Worm (Caenorhabditis elegans): ENCODE results near the gene cutl-1.

cutl-1 gene

DNA sequence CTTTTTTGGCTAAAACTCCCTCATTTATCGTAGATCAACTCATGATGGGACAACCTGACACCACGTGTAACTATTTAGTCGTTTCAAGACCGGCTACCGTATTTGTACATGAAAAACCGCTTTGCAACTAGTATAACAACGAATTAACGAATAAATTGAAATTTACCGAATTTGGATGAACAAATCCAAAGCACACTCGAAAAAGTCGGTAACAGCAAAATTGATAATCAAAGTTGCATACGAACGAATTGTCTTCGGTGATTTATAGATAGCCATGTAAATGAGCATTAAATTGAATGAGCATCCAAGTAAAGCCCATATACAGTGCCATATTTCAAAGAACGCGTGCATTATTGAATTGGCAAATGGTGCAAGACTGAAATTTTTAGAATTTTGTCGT lies 26.4 kb upstream of the cutl-1 start, which contains the start of gene srd-17:
srd-17 (minus strand) TSS at position 351 of the 400 bp plus-strand sequence.
- no peak for TF ChIP-seq nhr-120 (GFP tag; IDR thresholded peaks at IDR 0.05)
- TF ChIP-seq ets-4 (GFP tag; optimal IDR thresholded peaks at IDR 0.05), result no peak
- TF ChIP-seq ama-1 (optimal IDR thresholded peaks at IDR 0.05), result no peak
- no peak for TF ChIP-seq ama-1 (GFP tag; optimal IDR thresholded peaks at IDR 0.05)
- TF ChIP-seq ztf-6 (GFP tag; IDR thresholded peaks at IDR 0.05), result no peak
- no peak for TF ChIP-seq C06A6.2 (GFP tag; conservative IDR thresholded peaks at IDR 0.05)
- TF ChIP-seq bed-1 (GFP tag; IDR thresholded peaks at IDR 0.05), result no peak
- no peak for TF ChIP-seq lin-26 (GFP tag; IDR thresholded peaks at IDR 0.05)
- TF ChIP-seq dox-1 (GFP tag; IDR thresholded peaks at IDR 0.05), result no peak

DNA sequence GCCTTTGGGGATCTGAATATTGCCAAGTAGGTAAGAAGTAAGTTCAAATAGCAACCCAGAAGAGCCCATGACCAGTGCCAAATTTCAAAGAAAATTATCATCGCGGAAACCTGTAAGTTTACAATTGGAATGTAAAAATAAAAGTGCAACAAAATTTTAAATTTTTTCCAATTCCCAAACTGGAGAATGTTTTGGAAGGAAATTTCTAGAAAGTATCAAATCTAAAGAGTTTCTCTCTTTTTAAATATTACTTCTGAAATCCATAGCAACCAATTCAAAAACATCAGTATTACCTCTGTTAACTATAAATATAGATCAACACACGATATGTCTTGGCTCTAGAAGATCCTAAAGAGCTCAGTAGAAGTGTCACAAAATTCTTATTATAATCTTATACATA lies 22.7 kb upstream of the cutl-1 start, which contains the start of gene srd-19:
srd-19 (minus strand) TSS at position 101 of the 400 bp plus-strand sequence.
- TF ChIP-seq ceh-100 (GFP tag; IDR thresholded peaks at IDR 0.05) (no peak), nfya-1 (tag; optimal IDR thresholded peaks at IDR 0.05; ENCODE audit: borderline replicate concordance, insufficient read depth) (no peak), xnd-1 (tag; optimal IDR thresholded peaks at IDR 0.05) (no peak), zfh-2 (GFP tag; conservative IDR thresholded peaks at IDR 0.05) (no peak), F10E7.11 (tag; optimal IDR thresholded peaks at IDR 0.05) (no peak), Y67H2A.10 (GFP tag; conservative IDR thresholded peaks at IDR 0.05) (no peak)

- TF ChIP-seq B0336.3 (GFP tag; IDR thresholded peaks at IDR 0.05), result no peak
- no peak for TF ChIP-seq attf-6 (GFP tag; IDR thresholded peaks at IDR 0.05)
- no peak for TF ChIP-seq Y53G8AR.9 (GFP tag; conservative IDR thresholded peaks at IDR 0.05)
- no peak for TF ChIP-seq ztf-22 (GFP tag; optimal IDR thresholded peaks at IDR 0.05)
- TF ChIP-seq somi-1 (GFP tag; optimal IDR thresholded peaks at IDR 0.05), result no peak
- no peak for TF ChIP-seq nhr-120 (GFP tag; IDR thresholded peaks at IDR 0.05)
- TF ChIP-seq mxl-1 (tag; optimal IDR thresholded peaks at IDR 0.05), result no peak
- no peak for TF ChIP-seq F10E7.11 (tag; optimal IDR thresholded peaks at IDR 0.05)
- TF ChIP-seq egrh-3 (GFP tag; IDR thresholded peaks at IDR 0.05), result no peak
- no peak for TF ChIP-seq madf-3 (GFP tag; IDR thresholded peaks at IDR 0.05)
- TF ChIP-seq zim-3 (tag; optimal IDR thresholded peaks at IDR 0.05), result no peak
- TF ChIP-seq repo-1 (tag; optimal IDR thresholded peaks at IDR 0.05), result no peak
- TF ChIP-seq egl-44 (GFP tag; IDR thresholded peaks at IDR 0.05), result no peak
- TF ChIP-seq ztf-25 (GFP tag; IDR thresholded peaks at IDR 0.05), result no peak
- TF ChIP-seq bed-1 (GFP tag; IDR thresholded peaks at IDR 0.05), result no peak
- TF ChIP-seq unc-62 (GFP tag; optimal IDR thresholded peaks at IDR 0.05), result no peak
- TF ChIP-seq madf-10 (tag; optimal IDR thresholded peaks at IDR 0.05), result no peak
- TF ChIP-seq T26A5.8 (tag; optimal IDR thresholded peaks at IDR 0.05), result no peak
Measured at ce11 chrV:13427378-13427777, 21.5 kb upstream of the cutl-1 start.

DNA sequence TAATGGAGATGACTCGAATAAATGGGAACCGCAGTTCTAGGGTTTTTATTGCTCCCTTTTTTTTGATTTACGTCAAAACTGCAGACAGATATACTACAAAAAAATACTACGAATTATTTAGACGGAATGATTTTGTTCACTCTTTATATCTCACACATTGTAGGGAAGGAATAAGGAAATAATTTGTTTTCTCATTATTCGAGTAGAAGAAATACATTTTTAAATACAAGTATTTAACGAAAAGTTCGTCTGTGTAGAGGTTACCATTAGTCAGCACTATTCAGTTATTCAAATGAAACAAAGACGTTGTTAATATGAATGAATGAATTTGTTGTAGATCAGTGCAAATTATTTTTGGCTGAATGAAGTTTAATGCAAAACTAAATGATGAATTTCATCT lies 20.9 kb upstream of the cutl-1 start, which contains the start of gene srd-18:
srd-18 (minus strand) TSS at position 101 of the 400 bp plus-strand sequence.
- TF ChIP-seq B0035.1 (tag; optimal IDR thresholded peaks at IDR 0.05), result no peak
- no peak for TF ChIP-seq ztf-18 (tag; optimal IDR thresholded peaks at IDR 0.05)
- TF ChIP-seq hmg-1.2 (GFP tag; IDR thresholded peaks at IDR 0.05), result no peak

DNA sequence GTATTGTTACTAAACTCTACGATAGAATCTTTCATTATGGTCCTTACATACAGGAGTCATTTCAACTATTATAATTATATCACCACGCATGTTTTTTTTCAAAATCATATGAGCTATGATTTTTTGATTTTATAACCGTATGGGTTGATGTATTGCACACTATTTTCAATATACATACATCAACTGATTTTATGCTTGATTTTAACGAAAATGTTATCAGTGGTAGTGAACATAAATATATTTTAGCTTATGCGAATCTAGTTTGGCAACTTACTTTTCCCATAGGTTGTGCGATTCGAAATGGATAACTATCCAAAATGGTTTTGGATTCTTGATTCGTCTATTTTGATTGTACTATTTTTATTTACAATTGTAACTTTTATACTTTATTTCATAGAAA lies 17.7 kb upstream of the cutl-1 start, which contains the start of gene srv-10:
srv-10 (plus strand) TSS at position 301 of the 400 bp plus-strand sequence.
- TF ChIP-seq ceh-27 (GFP tag; optimal IDR thresholded peaks at IDR 0.05), result no peak
- no peak for TF ChIP-seq nhr-179 (tag; optimal IDR thresholded peaks at IDR 0.05)
- TF ChIP-seq zim-3 (tag; optimal IDR thresholded peaks at IDR 0.05), result no peak
- no peak for TF ChIP-seq F57C9.4 (tag; optimal IDR thresholded peaks at IDR 0.05)
- no peak for TF ChIP-seq hrde-1 (tag; optimal IDR thresholded peaks at IDR 0.05; ENCODE audit: borderline replicate concordance)
- TF ChIP-seq attf-3 (GFP tag; conservative IDR thresholded peaks at IDR 0.05), result no peak
- TF ChIP-seq nhr-90 (tag; optimal IDR thresholded peaks at IDR 0.05), result no peak
- no peak for TF ChIP-seq lin-26 (GFP tag; IDR thresholded peaks at IDR 0.05)
- no peak for TF ChIP-seq ztf-18 (tag; optimal IDR thresholded peaks at IDR 0.05)
- TF ChIP-seq egrh-3 (GFP tag; IDR thresholded peaks at IDR 0.05), result no peak
- TF ChIP-seq cebp-1 (GFP tag; IDR thresholded peaks at IDR 0.05), result no peak
- TF ChIP-seq cebp-1 (tag; optimal IDR thresholded peaks at IDR 0.05), result no peak
- TF ChIP-seq F33H1.4 (GFP tag; IDR thresholded peaks at IDR 0.05), result no peak
- no peak for TF ChIP-seq ceh-100 (GFP tag; IDR thresholded peaks at IDR 0.05)
- TF ChIP-seq mes-4 (tag; optimal IDR thresholded peaks at IDR 0.05), result no peak
- no peak for TF ChIP-seq Y95B8A.8 (GFP tag; IDR thresholded peaks at IDR 0.05)
- no peak for TF ChIP-seq attf-5 (GFP tag; optimal IDR thresholded peaks at IDR 0.05)
